Fruit fly (Drosophila melanogaster): ENCODE data around the gene TpnC73F.

TpnC73F gene

dm6 chr3L:17004765-17005414 lies 41.0 kb upstream of the TpnC73F start:
- 0 out of 2 replicates have a peak, but pooled peaks have one; percentile 20 for TF ChIP-seq CG10348 (GFP tag; IDR thresholded peaks at IDR 0.05)
- TF ChIP-seq Pif1B (GFP tag; optimal IDR thresholded peaks at IDR 0.05) = no peak
- TF ChIP-seq fd96Ca (GFP tag; IDR thresholded peaks at IDR 0.05) = 0 out of 3 replicates have a peak, but pooled peaks have one; percentile 64
- no peak for TF ChIP-seq CG12605 (GFP tag; IDR thresholded peaks at IDR 0.05)
- no peak for TF ChIP-seq Snoo (tag; optimal IDR thresholded peaks at IDR 0.05)
- peak; percentile 24; the same call in 1 of the 3 replicates for TF ChIP-seq CG4496 (GFP tag; IDR thresholded peaks at IDR 0.05)
- peak; percentile 46 for TF ChIP-seq Pif1A (GFP tag; optimal IDR thresholded peaks at IDR 0.05)
- TF ChIP-seq CG9948 (tag; optimal IDR thresholded peaks at IDR 0.05) = no peak
- peak; percentile 17 for TF ChIP-seq CG17806 (tag; optimal IDR thresholded peaks at IDR 0.05)
- TF ChIP-seq D1 (tag; optimal IDR thresholded peaks at IDR 0.05) = no peak
- TF ChIP-seq CG8159 (tag; optimal IDR thresholded peaks at IDR 0.05) = no peak
- TF ChIP-seq CG34367 (tag; optimal IDR thresholded peaks at IDR 0.05) = no peak
- TF ChIP-seq CG14655 (GFP tag; optimal IDR thresholded peaks at IDR 0.05) = no peak
- no peak for TF ChIP-seq gl (tag; optimal IDR thresholded peaks at IDR 0.05)
- TF ChIP-seq Ets98B (GFP tag; IDR thresholded peaks at IDR 0.05) = no peak
- peak; percentile 30 for TF ChIP-seq CG15710 (tag; optimal IDR thresholded peaks at IDR 0.05)
- no peak for TF ChIP-seq CG13204 (GFP tag; optimal IDR thresholded peaks at IDR 0.05)
- no peak for TF ChIP-seq CG8301 (tag; optimal IDR thresholded peaks at IDR 0.05)
- TF ChIP-seq rn (GFP tag; IDR thresholded peaks at IDR 0.05) = no peak
- TF ChIP-seq CG32121 (GFP tag; IDR thresholded peaks at IDR 0.05) = no peak; the same call in 1 of the 2 replicates
- TF ChIP-seq EcR (GFP tag; optimal IDR thresholded peaks at IDR 0.05) = peak; percentile 37

- TF ChIP-seq CG34367 (tag; optimal IDR thresholded peaks at IDR 0.05) = no peak
- TF ChIP-seq CG4496 (GFP tag; IDR thresholded peaks at IDR 0.05) = no peak
- no peak for TF ChIP-seq Pif1A (GFP tag; optimal IDR thresholded peaks at IDR 0.05)
- TF ChIP-seq Snoo (tag; optimal IDR thresholded peaks at IDR 0.05) = no peak
- no peak for TF ChIP-seq Pif1B (GFP tag; optimal IDR thresholded peaks at IDR 0.05)
- TF ChIP-seq CG9948 (tag; optimal IDR thresholded peaks at IDR 0.05) = no peak
- TF ChIP-seq CG17806 (tag; optimal IDR thresholded peaks at IDR 0.05) = no peak
- no peak for TF ChIP-seq gl (tag; optimal IDR thresholded peaks at IDR 0.05)
- no peak for TF ChIP-seq CG10348 (GFP tag; IDR thresholded peaks at IDR 0.05)
- no peak for TF ChIP-seq Ets98B (GFP tag; IDR thresholded peaks at IDR 0.05)
- TF ChIP-seq rn (GFP tag; IDR thresholded peaks at IDR 0.05) = no peak
- no peak for TF ChIP-seq D1 (tag; optimal IDR thresholded peaks at IDR 0.05)
- no peak for TF ChIP-seq CG32121 (GFP tag; IDR thresholded peaks at IDR 0.05)
Observed at dm6 chr3L:17005415-17005796, 40.5 kb upstream of the TpnC73F start.

dm6 chr3L:17006250-17006693 lies 39.6 kb upstream of the TpnC73F start:
- TF ChIP-seq rn (GFP tag; IDR thresholded peaks at IDR 0.05) (no peak), CG12605 (GFP tag; IDR thresholded peaks at IDR 0.05) (no peak), CG32121 (GFP tag; IDR thresholded peaks at IDR 0.05) (0 out of 2 replicates have a peak, but pooled peaks have one; percentile 9), CG8301 (tag; optimal IDR thresholded peaks at IDR 0.05) (no peak), Snoo (tag; optimal IDR thresholded peaks at IDR 0.05) (no peak), Pif1A (GFP tag; optimal IDR thresholded peaks at IDR 0.05) (no peak), CG9948 (tag; optimal IDR thresholded peaks at IDR 0.05) (no peak), D1 (tag; optimal IDR thresholded peaks at IDR 0.05) (no peak), Ets98B (GFP tag; IDR thresholded peaks at IDR 0.05) (no peak), CG4496 (GFP tag; IDR thresholded peaks at IDR 0.05) (peak; percentile 63; the same call in 2 of the 3 replicates)

DNA sequence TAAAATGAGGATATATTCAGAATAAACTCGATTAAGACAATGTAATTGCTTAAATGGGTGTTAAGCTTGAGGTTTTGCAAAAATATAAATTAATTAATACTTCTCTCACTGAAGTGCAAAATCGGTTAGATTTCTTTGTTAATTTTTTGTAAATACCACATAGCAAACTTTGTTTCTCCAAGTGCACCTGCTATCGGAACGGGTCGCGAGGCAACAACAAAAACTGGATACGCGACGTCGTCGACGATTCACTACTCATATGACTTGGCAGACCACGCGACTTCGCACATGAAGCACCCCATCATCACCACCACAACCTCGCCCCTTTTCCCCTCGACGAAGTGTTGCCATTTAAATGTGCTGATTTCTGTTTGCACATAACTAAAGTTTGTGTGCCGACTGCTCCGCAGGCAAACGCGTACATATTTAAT lies 38.8 kb upstream of the TpnC73F start:
- TF ChIP-seq fd96Ca (GFP tag; IDR thresholded peaks at IDR 0.05) = peak; percentile 65
- TF ChIP-seq CG8159 (tag; optimal IDR thresholded peaks at IDR 0.05) = peak; percentile 56
- peak; percentile 60 for TF ChIP-seq CG15710 (tag; optimal IDR thresholded peaks at IDR 0.05)
- peak; percentile 55 for TF ChIP-seq Pif1B (GFP tag; optimal IDR thresholded peaks at IDR 0.05)
- TF ChIP-seq CG9948 (tag; optimal IDR thresholded peaks at IDR 0.05) = peak; percentile 52
- TF ChIP-seq CG8301 (tag; optimal IDR thresholded peaks at IDR 0.05) = peak; percentile 44
- TF ChIP-seq CG32121 (GFP tag; IDR thresholded peaks at IDR 0.05) = no peak
- TF ChIP-seq CG13204 (GFP tag; optimal IDR thresholded peaks at IDR 0.05) = peak; percentile 56
- TF ChIP-seq Pif1A (GFP tag; optimal IDR thresholded peaks at IDR 0.05) = peak; percentile 24
- TF ChIP-seq rn (GFP tag; IDR thresholded peaks at IDR 0.05) = no peak
- TF ChIP-seq Ets98B (GFP tag; IDR thresholded peaks at IDR 0.05) = peak; percentile 72
- TF ChIP-seq CG4496 (GFP tag; IDR thresholded peaks at IDR 0.05) = peak; percentile 64
- peak; percentile 50 for TF ChIP-seq CG14655 (GFP tag; optimal IDR thresholded peaks at IDR 0.05)
- peak; percentile 49 for TF ChIP-seq Snoo (tag; optimal IDR thresholded peaks at IDR 0.05)
- peak; percentile 40 for TF ChIP-seq CG34367 (tag; optimal IDR thresholded peaks at IDR 0.05)
- TF ChIP-seq EcR (GFP tag; optimal IDR thresholded peaks at IDR 0.05) = peak; percentile 60
- peak; percentile 57 for TF ChIP-seq CG17806 (tag; optimal IDR thresholded peaks at IDR 0.05)
- 0 out of 2 replicates have a peak, but pooled peaks have one; percentile 28 for TF ChIP-seq CG10348 (GFP tag; IDR thresholded peaks at IDR 0.05)
- TF ChIP-seq D1 (tag; optimal IDR thresholded peaks at IDR 0.05) = no peak
- TF ChIP-seq gl (tag; optimal IDR thresholded peaks at IDR 0.05) = no peak
- TF ChIP-seq CG12605 (GFP tag; IDR thresholded peaks at IDR 0.05) = peak; percentile 17; the same call in 1 of the 2 replicates

- TF ChIP-seq CG8301 (tag; optimal IDR thresholded peaks at IDR 0.05) (no peak), Pif1A (GFP tag; optimal IDR thresholded peaks at IDR 0.05) (no peak), CG15710 (tag; optimal IDR thresholded peaks at IDR 0.05) (no peak), Ets98B (GFP tag; IDR thresholded peaks at IDR 0.05) (no peak), CG10348 (GFP tag; IDR thresholded peaks at IDR 0.05) (no peak), D1 (tag; optimal IDR thresholded peaks at IDR 0.05) (no peak), CG32121 (GFP tag; IDR thresholded peaks at IDR 0.05) (no peak), CG34367 (tag; optimal IDR thresholded peaks at IDR 0.05) (no peak), CG12605 (GFP tag; IDR thresholded peaks at IDR 0.05) (no peak), rn (GFP tag; IDR thresholded peaks at IDR 0.05) (no peak), fd96Ca (GFP tag; IDR thresholded peaks at IDR 0.05) (no peak), gl (tag; optimal IDR thresholded peaks at IDR 0.05) (no peak), CG8159 (tag; optimal IDR thresholded peaks at IDR 0.05) (no peak), Snoo (tag; optimal IDR thresholded peaks at IDR 0.05) (no peak)
Observed at dm6 chr3L:17007496-17007895, 38.4 kb upstream of the TpnC73F start.

All from whole organism, pupa.